Fruit fly (Drosophila melanogaster): ENCODE data around the gene CG33941.

CG33941 gene

dm6 chr4:502510-503087 lies 35.3 kb downstream of the CG33941 start:
- TF ChIP-seq CG12605 (GFP tag; IDR thresholded peaks at IDR 0.05) (no peak), CG13204 (GFP tag; optimal IDR thresholded peaks at IDR 0.05) (no peak), CG8301 (tag; optimal IDR thresholded peaks at IDR 0.05) (no peak), CG4496 (GFP tag; IDR thresholded peaks at IDR 0.05) (peak; percentile 56; the same call in 2 of the 3 replicates), CG15710 (tag; optimal IDR thresholded peaks at IDR 0.05) (no peak), Pif1A (GFP tag; optimal IDR thresholded peaks at IDR 0.05) (no peak), EcR (GFP tag; optimal IDR thresholded peaks at IDR 0.05) (peak; percentile 16), CG14655 (GFP tag; optimal IDR thresholded peaks at IDR 0.05) (no peak), D1 (tag; optimal IDR thresholded peaks at IDR 0.05) (no peak)

- TF ChIP-seq EcR (GFP tag; optimal IDR thresholded peaks at IDR 0.05) (peak; percentile 49), CG10348 (GFP tag; IDR thresholded peaks at IDR 0.05) (no peak), CG13204 (GFP tag; optimal IDR thresholded peaks at IDR 0.05) (peak; percentile 24), Pif1A (GFP tag; optimal IDR thresholded peaks at IDR 0.05) (no peak)
These were observed 37.9 kb downstream of the CG33941 start for dm6 chr4:505112-505619.

DNA sequence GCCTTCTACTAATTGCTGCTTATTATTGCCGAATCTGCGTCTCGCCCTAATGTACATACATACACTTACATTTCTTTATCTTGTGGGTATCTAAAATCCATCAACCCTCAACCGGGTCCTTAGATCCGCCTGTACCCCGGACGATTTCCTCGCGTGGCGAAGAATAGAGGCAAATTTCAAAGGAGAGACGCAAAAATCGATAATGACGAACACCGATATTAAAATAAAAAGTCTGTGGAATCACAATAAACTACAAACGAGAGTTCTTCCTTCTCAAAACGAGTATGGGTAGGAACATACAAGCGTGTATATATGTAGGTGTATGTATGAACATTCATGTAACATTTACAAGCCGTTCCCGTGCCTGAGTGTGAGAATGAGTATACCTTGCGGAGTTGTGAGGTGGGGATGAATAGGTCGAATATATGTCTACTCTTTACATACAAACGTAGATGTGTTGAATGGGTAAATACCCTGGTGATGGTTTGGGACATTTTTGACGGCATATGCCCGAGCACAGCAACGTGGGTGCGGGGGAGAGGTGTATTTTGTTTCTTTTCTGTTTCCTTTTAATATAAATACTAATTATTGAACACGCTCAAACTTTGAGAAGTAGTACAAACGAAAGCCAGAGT lies 38.8 kb downstream of the CG33941 start:
- TF ChIP-seq CG14655 (GFP tag; optimal IDR thresholded peaks at IDR 0.05), result no peak
- TF ChIP-seq CG8159 (tag; optimal IDR thresholded peaks at IDR 0.05), result no peak
- no peak for TF ChIP-seq CG10348 (GFP tag; IDR thresholded peaks at IDR 0.05)
- TF ChIP-seq fd96Ca (GFP tag; IDR thresholded peaks at IDR 0.05), result no peak
- no peak for TF ChIP-seq CG4496 (GFP tag; IDR thresholded peaks at IDR 0.05)
- no peak for TF ChIP-seq EcR (GFP tag; optimal IDR thresholded peaks at IDR 0.05)
- no peak for TF ChIP-seq D1 (tag; optimal IDR thresholded peaks at IDR 0.05)
- TF ChIP-seq CG12605 (GFP tag; IDR thresholded peaks at IDR 0.05), result no peak

DNA sequence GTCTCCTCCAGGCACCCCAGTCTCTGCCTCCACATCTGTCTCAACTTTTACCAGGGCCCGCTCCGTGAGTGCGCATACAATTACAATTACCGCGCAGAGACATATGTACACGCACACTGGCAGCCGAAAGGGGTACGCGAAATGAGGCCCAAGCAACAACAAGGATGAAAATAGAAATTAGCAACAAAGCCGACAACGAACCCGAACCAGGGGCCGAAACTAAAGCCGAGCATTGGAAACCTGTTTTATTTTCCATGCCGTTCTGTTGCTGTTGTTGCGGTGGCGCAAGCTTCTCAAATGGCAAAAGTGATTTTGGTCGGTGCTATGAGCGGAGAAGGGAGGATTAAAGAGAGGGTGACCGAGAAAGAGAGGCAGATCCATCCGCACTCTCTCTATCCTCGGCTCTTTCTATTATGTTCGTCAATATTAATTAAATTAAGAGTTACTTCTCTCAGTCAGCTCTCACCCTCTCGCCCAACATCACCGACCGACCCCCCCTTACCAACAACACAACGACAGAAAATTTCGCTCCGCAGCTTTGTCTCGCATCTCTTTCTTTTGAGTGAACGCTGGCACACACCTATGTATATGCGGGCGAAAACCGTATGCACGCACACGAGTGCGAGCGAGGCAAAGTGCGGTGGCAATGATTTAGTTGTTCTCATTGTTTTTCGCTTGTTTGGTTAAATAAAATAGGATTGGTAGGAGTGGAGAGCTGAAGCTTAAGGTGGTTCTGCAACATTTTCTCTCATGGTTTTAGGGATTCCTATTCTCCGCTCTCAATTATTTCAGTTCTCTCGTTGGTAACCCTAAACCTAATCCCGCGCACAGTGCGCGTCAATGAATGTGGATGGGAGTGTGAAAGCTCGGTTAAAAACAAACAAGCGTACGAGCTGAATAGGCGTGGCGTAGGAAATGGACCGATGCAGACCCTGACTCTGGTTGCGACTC lies 40.2 kb downstream of the CG33941 start:
- TF ChIP-seq rn (GFP tag; IDR thresholded peaks at IDR 0.05) (no peak), EcR (GFP tag; optimal IDR thresholded peaks at IDR 0.05) (peak; percentile 31), CG13204 (GFP tag; optimal IDR thresholded peaks at IDR 0.05) (peak; percentile 14)

dm6 chr4:508405-508955 lies 41.2 kb downstream of the CG33941 start:
- no peak for TF ChIP-seq gl (tag; optimal IDR thresholded peaks at IDR 0.05)
- peak; percentile 21 for TF ChIP-seq EcR (GFP tag; optimal IDR thresholded peaks at IDR 0.05)
- peak; percentile 62 for TF ChIP-seq D1 (tag; optimal IDR thresholded peaks at IDR 0.05)
- peak; percentile 21 for TF ChIP-seq CG13204 (GFP tag; optimal IDR thresholded peaks at IDR 0.05)

DNA sequence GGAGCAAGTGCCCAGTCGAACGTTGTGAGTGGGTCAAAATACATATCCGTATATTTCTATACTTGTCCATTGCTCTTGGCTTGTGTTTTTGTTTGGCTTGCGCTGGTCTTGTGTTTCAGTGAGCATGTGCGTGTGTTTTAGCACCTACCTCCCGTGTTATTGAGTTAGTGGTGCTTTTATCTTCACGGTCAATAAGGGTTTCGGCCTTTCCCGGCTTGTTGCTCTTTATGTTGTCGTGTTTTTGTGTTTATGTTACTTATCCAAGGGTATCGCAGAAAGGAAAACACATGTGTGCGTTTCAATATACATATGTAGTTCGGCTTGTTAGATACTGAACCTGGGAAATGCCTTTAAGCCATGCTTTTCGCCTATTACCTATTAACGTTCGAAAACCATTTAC lies 42.6 kb downstream of the CG33941 start:
- no peak for TF ChIP-seq fd96Ca (GFP tag; IDR thresholded peaks at IDR 0.05)
- TF ChIP-seq EcR (GFP tag; optimal IDR thresholded peaks at IDR 0.05), result no peak
- no peak for TF ChIP-seq CG32121 (GFP tag; IDR thresholded peaks at IDR 0.05)
- no peak for TF ChIP-seq rn (GFP tag; IDR thresholded peaks at IDR 0.05)
- no peak for TF ChIP-seq Pif1B (GFP tag; optimal IDR thresholded peaks at IDR 0.05)
- TF ChIP-seq CG4496 (GFP tag; IDR thresholded peaks at IDR 0.05), result no peak
- no peak for TF ChIP-seq CG14655 (GFP tag; optimal IDR thresholded peaks at IDR 0.05)
- TF ChIP-seq CG17806 (tag; optimal IDR thresholded peaks at IDR 0.05), result no peak
- no peak for TF ChIP-seq Pif1A (GFP tag; optimal IDR thresholded peaks at IDR 0.05)
- TF ChIP-seq CG9948 (tag; optimal IDR thresholded peaks at IDR 0.05), result no peak
- no peak for TF ChIP-seq CG15710 (tag; optimal IDR thresholded peaks at IDR 0.05)

DNA sequence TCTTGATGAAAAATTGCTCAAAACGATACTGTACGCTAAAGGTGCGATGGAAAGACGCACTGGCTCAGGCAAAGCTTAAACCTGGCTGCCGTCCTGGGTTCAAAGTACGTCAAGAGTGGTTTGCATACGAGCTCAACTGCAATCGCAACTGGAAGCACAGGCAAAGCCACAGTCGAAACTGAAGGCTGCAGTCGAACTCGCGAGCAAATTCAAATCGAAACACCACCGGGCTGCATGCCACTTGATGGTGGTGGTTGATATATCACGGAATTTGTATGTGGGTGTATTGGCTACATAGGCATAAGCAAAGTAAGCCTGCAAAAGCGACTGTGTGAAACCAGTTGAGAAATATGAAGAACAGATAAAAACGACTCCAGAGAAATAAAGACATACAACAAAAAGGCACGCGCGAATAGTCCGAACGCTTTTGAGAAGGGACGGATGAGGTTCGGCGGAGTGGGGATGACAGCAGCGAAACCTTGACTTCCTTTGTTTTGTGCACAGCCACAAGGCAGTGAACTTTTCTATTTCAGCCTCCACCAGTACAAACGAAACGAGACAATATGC lies 52.2 kb downstream of the CG33941 start:
- no peak for TF ChIP-seq CG8159 (tag; optimal IDR thresholded peaks at IDR 0.05)
- TF ChIP-seq Snoo (tag; optimal IDR thresholded peaks at IDR 0.05), result no peak
- peak; percentile 28 for TF ChIP-seq gl (tag; optimal IDR thresholded peaks at IDR 0.05)
- no peak for TF ChIP-seq CG32121 (GFP tag; IDR thresholded peaks at IDR 0.05)
- TF ChIP-seq D1 (tag; optimal IDR thresholded peaks at IDR 0.05), result no peak
- peak; percentile 97 for TF ChIP-seq EcR (GFP tag; optimal IDR thresholded peaks at IDR 0.05)
- no peak for TF ChIP-seq CG8301 (tag; optimal IDR thresholded peaks at IDR 0.05)
- TF ChIP-seq CG15710 (tag; optimal IDR thresholded peaks at IDR 0.05), result no peak
- no peak for TF ChIP-seq fd96Ca (GFP tag; IDR thresholded peaks at IDR 0.05)
- no peak for TF ChIP-seq CG12605 (GFP tag; IDR thresholded peaks at IDR 0.05)
- TF ChIP-seq Pif1B (GFP tag; optimal IDR thresholded peaks at IDR 0.05), result no peak
- no peak for TF ChIP-seq CG9948 (tag; optimal IDR thresholded peaks at IDR 0.05)
- no peak for TF ChIP-seq Ets98B (GFP tag; IDR thresholded peaks at IDR 0.05)
- no peak for TF ChIP-seq CG10348 (GFP tag; IDR thresholded peaks at IDR 0.05)
- TF ChIP-seq CG34367 (tag; optimal IDR thresholded peaks at IDR 0.05), result no peak
- no peak for TF ChIP-seq CG17806 (tag; optimal IDR thresholded peaks at IDR 0.05)
- TF ChIP-seq Pif1A (GFP tag; optimal IDR thresholded peaks at IDR 0.05), result no peak
- TF ChIP-seq CG13204 (GFP tag; optimal IDR thresholded peaks at IDR 0.05), result peak; percentile 52
